Worm (Caenorhabditis elegans) whole organism, L3 larva: Measurements from ENCODE around the gene Y39B6A.25.

Experiments
- ZK546.5 ChIP-seq: sonication (generic microtip); optimal IDR thresholded peaks from 2 replicates; lab custom pipeline; 2017; ENCODE audit warnings: missing biosample characterization, missing genetic modification characterization
- ama-1 ChIP-seq: fragments of 150-350 bp; optimal IDR thresholded peaks from 2 replicates; lab custom pipeline; 2018
- ceh-16 ChIP-seq: sonication (generic microtip); optimal IDR thresholded peaks from 2 replicates; lab custom pipeline; 2017; ENCODE audit warnings: missing biosample characterization, missing genetic modification characterization
- ceh-28 ChIP-seq: fragments of 150-350 bp; optimal IDR thresholded peaks from 2 replicates; lab custom pipeline; 2014; ENCODE audit warnings: missing biosample characterization, missing genetic modification reagents, missing genetic modification characterization
- ceh-82 ChIP-seq: fragments of 150-350 bp; optimal IDR thresholded peaks from 2 replicates; lab custom pipeline; 2014; ENCODE audit warnings: missing biosample characterization, missing genetic modification characterization
- ceh-9 ChIP-seq: sonication (generic microtip); optimal IDR thresholded peaks from 2 replicates; lab custom pipeline; 2018; ENCODE audit warnings: missing biosample characterization, missing genetic modification characterization
- daf-12 ChIP-seq: fragments of 150-350 bp; optimal IDR thresholded peaks from 2 replicates; lab custom pipeline; 2014; ENCODE audit warnings: missing biosample characterization, missing genetic modification reagents, missing genetic modification characterization
- egl-27 ChIP-seq: sonication (generic microtip); optimal IDR thresholded peaks from 4 replicates; lab custom pipeline; 2017; ENCODE audit warnings: missing biosample characterization, missing genetic modification reagents, missing genetic modification characterization
- elt-1 ChIP-seq: fragments of 150-350 bp; optimal IDR thresholded peaks from 2 replicates; lab custom pipeline; 2014; ENCODE audit warnings: missing biosample characterization, missing genetic modification characterization
- elt-2 ChIP-seq: sonication (generic microtip); optimal IDR thresholded peaks from 2 replicates; lab custom pipeline; 2016; ENCODE audit warnings: missing genetic modification reagents, mild to moderate bottlenecking, missing genetic modification characterization, missing compliant biosample characterization
- elt-3 ChIP-seq, 3 experiments: fragments of 150-350 bp in 1 of 3; sonication (generic microtip) in 2 of 3; optimal IDR thresholded peaks; 2 replicates in 2 of 3; 4 replicates in 1 of 3; lab custom pipeline; 2014 to 2017; ENCODE audit warnings: missing biosample characterization in 3 of 3, missing genetic modification characterization in 3 of 3
- fkh-10 ChIP-seq: sonication (generic microtip); optimal IDR thresholded peaks from 2 replicates; lab custom pipeline; 2017; ENCODE audit warnings: missing biosample characterization, missing genetic modification reagents, missing genetic modification characterization
- fkh-2 ChIP-seq: fragments of 150-350 bp; optimal IDR thresholded peaks from 2 replicates; lab custom pipeline; 2014; ENCODE audit warnings: missing biosample characterization, missing genetic modification reagents, missing genetic modification characterization
- hmg-11 ChIP-seq: sonication (generic microtip); optimal IDR thresholded peaks from 2 replicates; lab custom pipeline; 2016; ENCODE audit warnings: missing genetic modification characterization, missing compliant biosample characterization
- jun-1 ChIP-seq: fragments of 150-350 bp; optimal IDR thresholded peaks from 2 replicates; lab custom pipeline; 2014; ENCODE audit warnings: missing biosample characterization, missing genetic modification reagents, missing genetic modification characterization
- lin-15B ChIP-seq: fragments of 150-350 bp; optimal IDR thresholded peaks from 2 replicates; lab custom pipeline; 2014; ENCODE audit warnings: missing biosample characterization, missing genetic modification characterization
- lsy-12 ChIP-seq: sonication (generic microtip); optimal IDR thresholded peaks from 2 replicates; lab custom pipeline; 2016; ENCODE audit warnings: mild to moderate bottlenecking, missing genetic modification characterization, missing compliant biosample characterization
- mdl-1 ChIP-seq: fragments of 150-350 bp; optimal IDR thresholded peaks from 2 replicates; lab custom pipeline; 2014; ENCODE audit warnings: missing biosample characterization, missing genetic modification characterization
- nfya-1 ChIP-seq: sonication (generic microtip); optimal IDR thresholded peaks from 2 replicates; lab custom pipeline; 2017; ENCODE audit warnings: missing genetic modification characterization, mild to moderate bottlenecking, missing compliant biosample characterization, antibody characterized with exemption, moderate library complexity; ENCODE audit not compliant: insufficient read depth
- nhr-12 ChIP-seq: fragments of 150-350 bp; optimal IDR thresholded peaks from 2 replicates; lab custom pipeline; 2014; ENCODE audit warnings: missing biosample characterization, missing genetic modification characterization
- nhr-23 ChIP-seq: fragments of 150-350 bp; optimal IDR thresholded peaks from 2 replicates; lab custom pipeline; 2014; ENCODE audit warnings: missing biosample characterization, missing genetic modification reagents, missing genetic modification characterization
- nhr-237 ChIP-seq: fragments of 150-350 bp; optimal IDR thresholded peaks from 2 replicates; lab custom pipeline; 2014; ENCODE audit warnings: missing biosample characterization, missing genetic modification characterization
- nhr-25 ChIP-seq: sonication (generic microtip); optimal IDR thresholded peaks from 2 replicates; lab custom pipeline; 2017; ENCODE audit warnings: missing biosample characterization, missing genetic modification characterization
- nhr-67 ChIP-seq: fragments of 150-350 bp; optimal IDR thresholded peaks from 2 replicates; lab custom pipeline; 2014; ENCODE audit warnings: missing biosample characterization, missing genetic modification characterization
- pha-4 ChIP-seq: fragments of 150-350 bp; optimal IDR thresholded peaks from 2 replicates; lab custom pipeline; 2014; ENCODE audit warnings: missing biosample characterization, missing genetic modification reagents, missing genetic modification characterization
- sea-2 ChIP-seq: fragments of 150-350 bp; sonication (generic microtip); optimal IDR thresholded peaks from 4 replicates; lab custom pipeline; 2014; ENCODE audit warnings: missing biosample characterization, missing genetic modification reagents, missing genetic modification characterization
- skn-1 ChIP-seq: fragments of 150-350 bp; optimal IDR thresholded peaks from 2 replicates; lab custom pipeline; 2014; ENCODE audit warnings: missing biosample characterization, missing genetic modification characterization
- snpc-4 ChIP-seq: fragments of 150-350 bp; optimal IDR thresholded peaks from 2 replicates; lab custom pipeline; 2014; ENCODE audit warnings: missing biosample characterization, missing genetic modification characterization
- unc-39 ChIP-seq: sonication (generic microtip); optimal IDR thresholded peaks from 4 replicates; lab custom pipeline; 2017; ENCODE audit warnings: missing biosample characterization, missing genetic modification characterization
- ztf-4 ChIP-seq: fragments of 150-350 bp; optimal IDR thresholded peaks from 2 replicates; lab custom pipeline; 2014; ENCODE audit warnings: missing biosample characterization, missing genetic modification characterization

Y39B6A.25 gene

ce11 chrV:19057602-19058001 lies 31.3 kb downstream of the Y39B6A.25 start:
- no peak for TF ChIP-seq lin-15B
- TF ChIP-seq nhr-67 (tag; lab: Kevin White, UChicago) = no peak
- TF ChIP-seq nfya-1 (tag; lab: Kevin White, UChicago) = no peak
- no peak for TF ChIP-seq elt-2 (tag; lab: Kevin White, UChicago)
- TF ChIP-seq sea-2 (GFP tag; lab: Kevin White, UChicago) = no peak
- TF ChIP-seq nhr-25 (tag; lab: Kevin White, UChicago) = no peak
- no peak for TF ChIP-seq mdl-1 (tag; lab: Kevin White, UChicago)
- no peak for TF ChIP-seq nhr-12 (tag; lab: Kevin White, UChicago)
- no peak for TF ChIP-seq egl-27 (tag; lab: Kevin White, UChicago)
- no peak for TF ChIP-seq jun-1 (tag; lab: Kevin White, UChicago)
- TF ChIP-seq ztf-4 = no peak
- TF ChIP-seq ceh-82 (tag; lab: Kevin White, UChicago) = no peak
- TF ChIP-seq, all 47 proteins: peak for 0

ce11 chrV:19058086-19058485 lies 31.8 kb downstream of the Y39B6A.25 start:
- no peak for TF ChIP-seq ceh-82 (tag; lab: Kevin White, UChicago)
- no peak for TF ChIP-seq lin-15B
- no peak for TF ChIP-seq fkh-10 (GFP tag; lab: Kevin White, UChicago)
- no peak for TF ChIP-seq ceh-28 (tag; lab: Kevin White, UChicago)
- no peak for TF ChIP-seq egl-27 (tag; lab: Kevin White, UChicago)
- TF ChIP-seq nhr-23 = no peak
- TF ChIP-seq elt-3 (tag; optimal IDR thresholded peaks at IDR 0.05; lab: Kevin White, UChicago) = no peak
- no peak for TF ChIP-seq unc-39 (tag; lab: Kevin White, UChicago)
- no peak for TF ChIP-seq nhr-237 (tag; lab: Kevin White, UChicago)
- TF ChIP-seq daf-12 = no peak
- TF ChIP-seq elt-1 (tag; lab: Kevin White, UChicago) = no peak
- no peak for TF ChIP-seq ZK546.5
- no peak for TF ChIP-seq ceh-16
- TF ChIP-seq hmg-11 (tag; lab: Kevin White, UChicago) = no peak
- no peak for TF ChIP-seq fkh-2

DNA sequence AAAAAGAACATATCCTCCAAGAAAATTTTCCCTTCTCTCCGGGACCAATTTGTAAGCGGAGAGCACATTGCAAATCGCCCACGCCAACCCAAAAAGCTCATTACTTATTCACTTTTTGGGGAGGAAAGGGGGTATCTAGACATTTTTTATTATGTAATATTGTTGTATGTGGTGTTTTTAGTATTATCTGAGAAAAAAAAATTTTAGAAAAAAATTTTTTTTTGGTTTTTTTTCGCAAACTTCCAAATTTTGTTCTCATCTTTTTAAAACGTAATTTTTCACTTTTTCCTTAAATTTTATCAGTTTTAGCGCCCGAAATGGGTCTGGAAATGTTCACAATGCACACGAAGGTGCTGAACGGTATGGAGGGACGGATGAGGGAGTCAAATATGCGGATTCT lies 33.6 kb downstream of the Y39B6A.25 start, which contains the start of gene twk-46:
twk-46 (plus strand) TSS at position 301 of the 400 bp plus-strand sequence.
- TF ChIP-seq nhr-23 = no peak
- TF ChIP-seq ceh-16 = no peak
- TF ChIP-seq ama-1 = no peak
- TF ChIP-seq nfya-1 (tag; lab: Kevin White, UChicago) = no peak
- TF ChIP-seq snpc-4 = no peak
- TF ChIP-seq lsy-12 (tag; lab: Kevin White, UChicago) = no peak
- no peak for TF ChIP-seq elt-2 (tag; lab: Kevin White, UChicago)
- no peak for TF ChIP-seq mdl-1 (tag; lab: Kevin White, UChicago)
- no peak for TF ChIP-seq elt-3 (tag; optimal IDR thresholded peaks at IDR 0.05; lab: Kevin White, UChicago)
- no peak for TF ChIP-seq nhr-67 (tag; lab: Kevin White, UChicago)
- TF ChIP-seq nhr-237 (tag; lab: Kevin White, UChicago) = no peak
- no peak for TF ChIP-seq ceh-82 (tag; lab: Kevin White, UChicago)
- no peak for TF ChIP-seq unc-39 (tag; lab: Kevin White, UChicago)
- TF ChIP-seq daf-12 = no peak
- no peak for TF ChIP-seq ceh-9
- TF ChIP-seq pha-4 (tag; lab: Kevin White, UChicago) = no peak
- TF ChIP-seq skn-1 (tag; lab: Kevin White, UChicago) = no peak

DNA sequence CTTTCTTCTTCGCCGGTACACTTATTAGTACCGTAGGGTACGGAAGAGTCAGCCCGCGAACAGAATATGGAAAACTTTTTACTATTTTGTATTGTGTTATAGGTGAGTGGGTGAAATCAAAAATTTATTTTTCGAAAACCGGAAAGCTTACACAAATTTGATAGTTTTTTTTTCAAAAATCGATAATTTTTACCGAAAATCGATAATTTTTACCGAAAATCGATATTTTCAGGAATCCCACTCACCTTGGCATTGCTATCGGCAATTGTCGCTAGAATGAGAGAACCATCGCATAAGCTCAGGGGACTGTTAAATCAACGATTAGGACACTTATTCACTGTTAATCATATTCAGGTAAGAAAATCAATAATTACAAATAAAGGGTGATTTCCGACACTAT lies 37.1 kb downstream of the Y39B6A.25 start:
- peak; percentile 72 for TF ChIP-seq ceh-28 (tag; lab: Kevin White, UChicago)
- no peak for TF ChIP-seq hmg-11 (tag; lab: Kevin White, UChicago)

- peak; percentile 64 for TF ChIP-seq ceh-28 (tag; lab: Kevin White, UChicago)
- TF ChIP-seq, all 47 proteins: peak for 1; not testable (repeated sequence) for 46
These were observed 39.7 kb downstream of the Y39B6A.25 start for ce11 chrV:19065945-19066344.

DNA sequence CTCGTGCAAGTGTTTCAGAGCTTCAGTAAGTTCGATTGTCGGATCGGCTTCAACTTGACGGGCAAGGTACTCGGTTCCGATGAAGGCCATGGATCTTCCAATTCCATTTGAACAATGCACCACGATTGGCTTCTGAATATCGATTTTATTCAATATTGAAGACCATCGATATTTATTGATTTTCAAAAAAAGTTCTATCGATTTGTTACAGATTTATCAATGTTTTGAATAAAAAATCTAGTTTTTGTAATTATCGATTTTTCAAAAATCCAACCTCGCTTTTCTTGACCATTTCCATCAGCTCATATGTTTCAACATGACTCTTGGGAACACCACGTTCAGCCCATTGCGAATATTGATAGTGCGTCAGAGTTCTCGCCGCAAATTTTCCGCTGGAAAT lies 42.6 kb downstream of the Y39B6A.25 start:
- TF ChIP-seq ceh-28 (tag; lab: Kevin White, UChicago) = peak; percentile 55
- TF ChIP-seq mdl-1 (tag; lab: Kevin White, UChicago) = no peak
